Worm (Caenorhabditis elegans) whole organism, late embryonic: Measurements from ENCODE around the gene F35E12.9.

ENCODE experiments used
- C08G9.2 ChIP-seq: sonication (generic microtip); optimal IDR thresholded peaks from 2 replicates; lab custom pipeline; 2016; ENCODE audit warnings: mild to moderate bottlenecking, missing genetic modification characterization, moderate library complexity, missing compliant biosample characterization
- C38D4.7 ChIP-seq: fragments of 200-800 bp; sonication (Bioruptor generic); optimal IDR thresholded peaks from 2 replicates; lab custom pipeline; 2018; ENCODE audit warnings: mild to moderate bottlenecking, missing genetic modification characterization, moderate library complexity, missing compliant biosample characterization
- F13H6.1 ChIP-seq: sonication (generic microtip); optimal IDR thresholded peaks from 2 replicates; lab custom pipeline; 2016; ENCODE audit warnings: missing genetic modification characterization, missing compliant biosample characterization
- K09A11.1 ChIP-seq: sonication (generic microtip); optimal IDR thresholded peaks from 2 replicates; lab custom pipeline; 2017; ENCODE audit warnings: antibody characterized with exemption, mild to moderate bottlenecking, missing genetic modification characterization, missing compliant biosample characterization; ENCODE audit not compliant: insufficient read depth
- T23F11.4 ChIP-seq: fragments of 200-800 bp; sonication (Bioruptor generic); optimal IDR thresholded peaks from 2 replicates; lab custom pipeline; 2018; ENCODE audit warnings: mild to moderate bottlenecking, missing genetic modification characterization, missing compliant biosample characterization
- Y22D7AL.16 ChIP-seq: sonication (generic microtip); optimal IDR thresholded peaks from 2 replicates; lab custom pipeline; 2016; ENCODE audit warnings: missing genetic modification characterization, missing compliant biosample characterization
- ahr-1 ChIP-seq: sonication (generic microtip); optimal IDR thresholded peaks from 2 replicates; lab custom pipeline; 2016; ENCODE audit warnings: missing genetic modification characterization, missing compliant biosample characterization
- ceh-14 ChIP-seq: sonication (generic microtip); optimal IDR thresholded peaks from 2 replicates; lab custom pipeline; 2016; ENCODE audit warnings: missing genotype, missing genetic modification characterization, missing compliant biosample characterization
- ceh-18 ChIP-seq: sonication (generic microtip); optimal IDR thresholded peaks from 2 replicates; lab custom pipeline; 2016; ENCODE audit warnings: missing genetic modification characterization, missing compliant biosample characterization
- ceh-22 ChIP-seq: sonication (generic microtip); optimal IDR thresholded peaks from 2 replicates; lab custom pipeline; 2017; ENCODE audit warnings: missing biosample characterization, missing genetic modification characterization
- ceh-9 ChIP-seq: sonication (generic microtip); optimal IDR thresholded peaks from 2 replicates; lab custom pipeline; 2016; ENCODE audit warnings: mild to moderate bottlenecking, missing genetic modification characterization, inconsistent platforms, missing compliant biosample characterization
- dmd-4 ChIP-seq: sonication (generic microtip); optimal IDR thresholded peaks from 2 replicates; lab custom pipeline; 2016; ENCODE audit warnings: borderline replicate concordance, missing genetic modification characterization, missing compliant biosample characterization
- dve-1 ChIP-seq: sonication (generic microtip); optimal IDR thresholded peaks from 2 replicates; lab custom pipeline; 2017; ENCODE audit warnings: antibody characterized with exemption, mild to moderate bottlenecking, missing genetic modification characterization, missing compliant biosample characterization
- ets-4 ChIP-seq: sonication (generic microtip); optimal IDR thresholded peaks from 2 replicates; lab custom pipeline; 2016; ENCODE audit warnings: missing genetic modification characterization, missing compliant biosample characterization
- fkh-6 ChIP-seq: sonication (generic microtip); optimal IDR thresholded peaks from 2 replicates; lab custom pipeline; 2016; ENCODE audit warnings: missing genetic modification characterization, missing compliant biosample characterization
- gmeb-2 ChIP-seq: sonication (generic microtip); optimal IDR thresholded peaks from 2 replicates; lab custom pipeline; 2016; ENCODE audit warnings: missing genetic modification characterization, inconsistent platforms, missing compliant biosample characterization
- hlh-13 ChIP-seq: fragments of 200-800 bp; sonication (Bioruptor generic); optimal IDR thresholded peaks from 2 replicates; lab custom pipeline; 2018; ENCODE audit warnings: mild to moderate bottlenecking, missing genetic modification characterization, missing compliant biosample characterization
- hlh-15 ChIP-seq: sonication (generic microtip); optimal IDR thresholded peaks from 2 replicates; lab custom pipeline; 2016; ENCODE audit warnings: missing genetic modification characterization, missing compliant biosample characterization
- hlh-30 ChIP-seq: sonication (generic microtip); optimal IDR thresholded peaks from 2 replicates; lab custom pipeline; 2017; ENCODE audit warnings: antibody characterized with exemption, missing genetic modification characterization, missing compliant biosample characterization; ENCODE audit not compliant: insufficient read depth
- lin-11 ChIP-seq: fragments of 200-800 bp; sonication (Bioruptor generic); optimal IDR thresholded peaks from 2 replicates; lab custom pipeline; 2018; ENCODE audit warnings: mild to moderate bottlenecking, missing genetic modification characterization, missing compliant biosample characterization
- madf-2 ChIP-seq: sonication (generic microtip); optimal IDR thresholded peaks from 2 replicates; lab custom pipeline; 2017; ENCODE audit warnings: missing genetic modification characterization, missing compliant biosample characterization
- nfya-1 ChIP-seq: sonication (generic microtip); optimal IDR thresholded peaks from 2 replicates; lab custom pipeline; 2017; ENCODE audit warnings: missing genetic modification characterization, mild to moderate bottlenecking, missing compliant biosample characterization, antibody characterized with exemption, moderate library complexity
- npax-4 ChIP-seq: sonication (generic microtip); optimal IDR thresholded peaks from 2 replicates; lab custom pipeline; 2016; ENCODE audit warnings: missing genetic modification characterization, missing compliant biosample characterization
- odd-2 ChIP-seq: sonication (generic microtip); optimal IDR thresholded peaks from 2 replicates; lab custom pipeline; 2017; ENCODE audit warnings: antibody characterized with exemption, mild to moderate bottlenecking, missing genetic modification characterization, missing compliant biosample characterization
- pag-3 ChIP-seq: sonication (generic microtip); optimal IDR thresholded peaks from 2 replicates; lab custom pipeline; 2016; ENCODE audit warnings: missing compliant biosample characterization, missing genetic modification characterization, borderline replicate concordance
- pat-9 ChIP-seq: fragments of 200-800 bp; sonication (Bioruptor generic); optimal IDR thresholded peaks from 2 replicates; lab custom pipeline; 2018; ENCODE audit warnings: mild to moderate bottlenecking, missing genetic modification characterization, moderate library complexity, missing compliant biosample characterization
- pha-2 ChIP-seq: sonication (generic microtip); optimal IDR thresholded peaks from 2 replicates; lab custom pipeline; 2017; ENCODE audit warnings: mild to moderate bottlenecking, missing genetic modification characterization, missing compliant biosample characterization
- pros-1 ChIP-seq: fragments of 150-350 bp; optimal IDR thresholded peaks from 2 replicates; lab custom pipeline; 2014; ENCODE audit warnings: missing biosample characterization, missing genetic modification reagents, missing genetic modification characterization
- ref-2 ChIP-seq: sonication (generic microtip); optimal IDR thresholded peaks from 2 replicates; lab custom pipeline; 2016; ENCODE audit warnings: missing genetic modification characterization, missing compliant biosample characterization
- rnt-1 ChIP-seq: sonication (generic microtip); optimal IDR thresholded peaks from 2 replicates; lab custom pipeline; 2016; ENCODE audit warnings: missing genetic modification characterization, missing compliant biosample characterization
- sdc-2 ChIP-seq: sonication (generic microtip); optimal IDR thresholded peaks from 2 replicates; lab custom pipeline; 2016; ENCODE audit warnings: missing genotype, missing genetic modification characterization, missing compliant biosample characterization
- sox-2 ChIP-seq: fragments of 200-800 bp; sonication (Bioruptor generic); IDR thresholded peaks from 2 replicates; pipeline ENCODE4 v1.3.6; 2022; ENCODE audit warnings: missing genetic modification reagents, missing genetic modification characterization, missing compliant biosample characterization
- sox-4 ChIP-seq: sonication (generic microtip); optimal IDR thresholded peaks from 2 replicates; lab custom pipeline; 2017; ENCODE audit warnings: mild to moderate bottlenecking, missing genetic modification characterization, inconsistent platforms, missing compliant biosample characterization
- tbx-2 ChIP-seq: sonication (generic microtip); optimal IDR thresholded peaks from 2 replicates; lab custom pipeline; 2016; ENCODE audit warnings: missing genetic modification characterization, missing compliant biosample characterization
- tbx-7 ChIP-seq: sonication (generic microtip); optimal IDR thresholded peaks from 2 replicates; lab custom pipeline; 2016; ENCODE audit warnings: missing genotype, missing genetic modification characterization, missing compliant biosample characterization
- ttx-3 ChIP-seq: sonication (generic microtip); optimal IDR thresholded peaks from 2 replicates; lab custom pipeline; 2016; ENCODE audit warnings: missing genetic modification reagents, missing genetic modification characterization, missing compliant biosample characterization
- unc-3 ChIP-seq, 2 experiments: fragments of 200-800 bp in 1 of 2; sonication (Bioruptor generic) in 1 of 2; sonication (generic microtip) in 1 of 2; conservative IDR thresholded peaks in 1 of 2; optimal IDR thresholded peaks in 1 of 2; 2 replicates each; pipeline versions ENCODE4 v1.3.6 to Lab custom; 2016 to 2022; ENCODE audit warnings: missing compliant biosample characterization in 2 of 2, missing genetic modification characterization in 2 of 2, missing genetic modification reagents in 1 of 2
- unc-42 ChIP-seq: sonication (generic microtip); optimal IDR thresholded peaks from 2 replicates; lab custom pipeline; 2016; ENCODE audit warnings: missing genotype, missing genetic modification characterization, missing compliant biosample characterization
- unc-55 ChIP-seq: sonication (generic microtip); optimal IDR thresholded peaks from 2 replicates; lab custom pipeline; 2017; ENCODE audit warnings: missing biosample characterization, missing genetic modification reagents, missing genetic modification characterization

Gene F35E12.9

DNA sequence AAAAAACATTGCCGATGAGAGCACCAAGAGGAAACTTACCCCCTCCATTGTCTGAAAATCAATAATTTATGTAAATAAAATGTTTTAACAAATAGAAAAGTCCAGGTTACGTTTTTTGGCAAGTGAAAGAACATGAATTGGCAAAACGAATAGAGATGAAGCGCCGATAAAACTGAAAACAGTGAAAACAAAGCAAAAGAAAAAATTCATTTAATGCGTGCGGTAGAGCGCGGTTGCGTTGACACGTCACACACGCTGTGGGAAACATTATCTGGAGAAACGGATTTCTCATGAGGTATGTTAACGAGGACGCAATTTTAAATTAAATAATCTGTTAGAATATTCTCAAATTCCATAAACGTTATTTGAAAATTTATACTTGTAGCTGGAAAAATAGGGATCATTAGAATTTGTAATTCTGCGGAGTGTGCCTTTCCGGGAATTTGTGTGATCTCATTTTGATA is 29.7 kb downstream of the F35E12.9 start, which contains the start of gene zipt-9 (continued):
- TF ChIP-seq nfya-1 (tag; lab: Kevin White, UChicago) (peak; percentile 43), ceh-9 (tag; lab: Kevin White, UChicago) (no peak), pag-3 (peak; percentile 61), tbx-7 (tag; lab: Kevin White, UChicago) (peak; percentile 95), pha-2 (tag; lab: Kevin White, UChicago) (peak; percentile 41), ets-4 (tag; lab: Kevin White, UChicago) (peak; percentile 95), C08G9.2 (tag; lab: Kevin White, UChicago) (peak; percentile 95), npax-4 (tag; lab: Kevin White, UChicago) (no peak), dmd-4 (tag; lab: Kevin White, UChicago) (peak; percentile 43), dve-1 (tag; lab: Kevin White, UChicago) (no peak), ahr-1 (tag; lab: Kevin White, UChicago) (peak; percentile 79), hlh-30 (tag; lab: Kevin White, UChicago) (no peak), unc-3 (GFP tag; conservative IDR thresholded peaks at IDR 0.05; lab: Robert Waterston, UW) (peak; percentile 70), unc-3 (tag; optimal IDR thresholded peaks at IDR 0.05; lab: Kevin White, UChicago) (peak; percentile 73), pat-9 (no peak), gmeb-2 (tag; lab: Kevin White, UChicago) (no peak), F13H6.1 (peak; percentile 87), Y22D7AL.16 (no peak), ceh-22 (tag; lab: Kevin White, UChicago) (no peak), ceh-14 (tag; lab: Kevin White, UChicago) (peak; percentile 96), odd-2 (no peak), T23F11.4 (GFP tag; lab: Kevin White, UChicago) (peak; percentile 12), ttx-3 (tag; lab: Kevin White, UChicago) (peak; percentile 5), hlh-13 (no peak), lin-11 (tag; lab: Kevin White, UChicago) (no peak), C38D4.7 (no peak), sdc-2 (peak; percentile 51), unc-55 (GFP tag; lab: Kevin White, UChicago) (no peak), ceh-18 (tag; lab: Kevin White, UChicago) (peak; percentile 76), rnt-1 (tag; lab: Kevin White, UChicago) (peak; percentile 92), sox-2 (GFP tag; lab: Robert Waterston, UW) (no peak)

DNA sequence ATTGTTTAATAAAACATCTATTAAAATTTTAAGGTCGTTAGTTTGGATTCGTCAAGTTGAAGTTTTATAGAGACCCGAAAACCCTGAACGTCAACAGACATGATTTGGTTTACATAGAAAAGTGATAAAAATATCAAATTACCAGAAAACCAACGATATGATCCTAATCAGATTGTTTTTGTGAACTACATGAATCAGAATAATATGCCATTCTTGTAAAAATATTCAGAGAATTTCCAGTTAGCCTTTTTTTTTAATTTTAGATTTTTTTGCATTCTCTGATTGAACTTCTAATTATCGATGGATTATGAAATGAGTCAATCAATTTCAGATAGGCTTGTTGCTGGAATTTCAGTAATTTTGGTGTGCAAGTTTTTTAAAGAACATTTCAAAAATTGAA is 33.9 kb downstream of the F35E12.9 start, which contains the start of gene srx-96:
TSS of gene srx-96 (plus strand) at position 301 of the 400 bp plus-strand sequence.
- TF ChIP-seq hlh-30 (tag; lab: Kevin White, UChicago) (no peak), madf-2 (no peak), ttx-3 (tag; lab: Kevin White, UChicago) (no peak)

DNA sequence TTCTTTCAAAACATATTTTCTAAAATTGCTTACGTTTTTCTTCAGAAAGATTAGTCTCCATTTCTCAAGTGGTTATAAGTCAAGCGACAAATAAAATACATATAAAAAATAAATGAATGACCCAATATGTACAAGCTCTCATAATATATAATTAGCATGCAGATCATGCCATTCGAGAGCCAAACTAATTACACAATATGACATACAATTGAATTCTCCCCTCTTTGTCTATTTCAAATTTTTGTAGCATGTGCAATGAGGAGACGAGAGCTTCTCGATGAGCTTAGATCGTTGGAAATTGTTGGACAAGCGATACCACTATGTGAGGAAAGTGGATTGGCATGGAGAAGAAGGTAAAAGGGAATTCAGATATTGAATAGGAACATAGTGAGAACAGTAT is 37.6 kb downstream of the F35E12.9 start, which contains the start of gene hlh-34:
TSS of gene hlh-34 (minus strand) at position 101 of the 400 bp plus-strand sequence.
- TF ChIP-seq pros-1 (tag; lab: Kevin White, UChicago) (no peak), ceh-9 (tag; lab: Kevin White, UChicago) (no peak), unc-42 (tag; lab: Kevin White, UChicago) (peak; percentile 3)
- TF ChIP-seq, all 69 proteins: peak for 1

DNA sequence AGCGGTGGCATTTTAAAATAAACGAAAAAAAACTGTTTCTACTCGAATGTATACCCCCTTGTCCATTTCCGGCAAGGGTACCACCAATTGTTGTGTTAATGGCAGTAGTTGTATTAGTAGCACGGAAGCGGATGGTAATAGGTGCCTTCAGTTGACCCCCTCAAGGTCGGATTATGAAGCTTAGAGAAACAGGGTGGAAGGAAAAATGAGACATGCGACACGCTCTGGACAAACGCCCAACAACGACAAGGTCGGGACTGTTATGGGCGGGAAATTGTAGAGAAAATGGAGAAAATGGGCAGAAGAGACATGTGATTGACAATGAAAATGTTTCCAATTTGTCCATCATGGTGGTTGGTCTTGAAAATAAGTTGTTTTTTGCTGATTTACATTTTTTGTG is 41.0 kb downstream of the F35E12.9 start, which contains the start of gene T01D3.3:
TSS of gene T01D3.3 (plus strand) at position 312 of the 400 bp plus-strand sequence.
- TF ChIP-seq sox-4 (tag; lab: Kevin White, UChicago), result no peak
- peak; percentile 5 for TF ChIP-seq fkh-6 (tag; lab: Kevin White, UChicago)
- no peak for TF ChIP-seq madf-2
- TF ChIP-seq npax-4 (tag; lab: Kevin White, UChicago), result no peak
- no peak for TF ChIP-seq K09A11.1 (tag; lab: Kevin White, UChicago)
- TF ChIP-seq pros-1 (tag; lab: Kevin White, UChicago), result peak; percentile 31
- TF ChIP-seq ref-2 (tag; lab: Kevin White, UChicago), result no peak
- no peak for TF ChIP-seq hlh-15 (tag; lab: Kevin White, UChicago)
- TF ChIP-seq tbx-2, result no peak
- TF ChIP-seq rnt-1 (tag; lab: Kevin White, UChicago), result no peak
- TF ChIP-seq pat-9, result no peak
- no peak for TF ChIP-seq gmeb-2 (tag; lab: Kevin White, UChicago)
- no peak for TF ChIP-seq ahr-1 (tag; lab: Kevin White, UChicago)
